Fruit fly (Drosophila melanogaster) whole organism, embryonic: Measurements from ENCODE around the gene CG9586.

Source experiments
- Awh ChIP-seq: fragments of 200-800 bp; sonication (Bioruptor generic); IDR thresholded peaks from 2 replicates; pipeline ENCODE4, ENCODE4 v1.3.6; 2022; ENCODE audit warnings: missing biosample characterization, missing genetic modification characterization
- BtbVII ChIP-seq: fragments of 200-800 bp; sonication (Bioruptor generic); optimal IDR thresholded peaks from 3 replicates; lab custom pipeline; 2017; ENCODE audit warnings: missing biosample characterization, mild to moderate bottlenecking, missing genetic modification characterization
- CG10543 ChIP-seq: fragments of 200-800 bp; sonication (Bioruptor generic); optimal IDR thresholded peaks from 3 replicates; lab custom pipeline; 2017; ENCODE audit warnings: missing biosample characterization, mild to moderate bottlenecking, missing genetic modification characterization, moderate library complexity
- CG11085 ChIP-seq: fragments of 200-800 bp; sonication (Bioruptor generic); IDR thresholded peaks from 2 replicates; pipeline ENCODE4 v1.3.6; 2022; ENCODE audit warnings: missing biosample characterization, missing genetic modification characterization
- CG11696 ChIP-seq: fragments of 200-800 bp; sonication (Bioruptor generic); IDR thresholded peaks from 2 replicates; pipeline ENCODE4 v1.3.6; 2022; ENCODE audit warnings: missing biosample characterization, missing genetic modification characterization
- CG12299 ChIP-seq: fragments of 200-800 bp; sonication (Bioruptor generic); optimal IDR thresholded peaks from 2 replicates; lab custom pipeline; 2018; ENCODE audit warnings: missing biosample characterization, mild to moderate bottlenecking, missing genetic modification characterization
- CG13123 ChIP-seq: fragments of 200-800 bp; sonication (Bioruptor generic); optimal IDR thresholded peaks from 2 replicates; lab custom pipeline; 2016; ENCODE audit warnings: missing biosample characterization, missing genetic modification characterization
- CG13287 ChIP-seq: fragments of 200-800 bp; sonication (Bioruptor generic); IDR thresholded peaks from 2 replicates; pipeline ENCODE4 v1.3.6; 2022; ENCODE audit warnings: missing biosample characterization, missing genetic modification characterization; ENCODE audit not compliant: partially characterized antibody
- CG15514 ChIP-seq: fragments of 200-800 bp; sonication (Bioruptor generic); optimal IDR thresholded peaks from 3 replicates; lab custom pipeline; 2017; ENCODE audit warnings: missing biosample characterization, missing genetic modification characterization, mild to moderate bottlenecking, moderate library complexity, missing genetic modification reagents
- CG1602 ChIP-seq: fragments of 200-800 bp; sonication (Bioruptor generic); optimal IDR thresholded peaks from 3 replicates; lab custom pipeline; 2016; ENCODE audit warnings: missing biosample characterization, missing genetic modification characterization
- CG16779 ChIP-seq: fragments of 200-800 bp; sonication (Bioruptor generic); IDR thresholded peaks from 2 replicates; pipeline ENCODE4 v1.3.6; 2022; ENCODE audit warnings: missing biosample characterization, missing genetic modification characterization
- CG16813 ChIP-seq: fragments of 200-800 bp; sonication (Bioruptor generic); IDR thresholded peaks from 3 replicates; pipeline ENCODE4 v1.3.6; 2022; ENCODE audit warnings: missing biosample characterization, missing genetic modification characterization; ENCODE audit not compliant: partially characterized antibody
- CG17328 ChIP-seq: fragments of 200-800 bp; sonication (Bioruptor generic); IDR thresholded peaks from 2 replicates; pipeline ENCODE4 v1.3.6; 2022; ENCODE audit warnings: missing biosample characterization, missing genetic modification characterization
- CG1792 ChIP-seq: fragments of 200-800 bp; sonication (Bioruptor generic); optimal IDR thresholded peaks from 2 replicates; lab custom pipeline; 2016; ENCODE audit warnings: missing biosample characterization, missing genetic modification characterization
- CG18011 ChIP-seq: fragments of 200-800 bp; sonication (Bioruptor generic); optimal IDR thresholded peaks from 2 replicates; lab custom pipeline; 2017; ENCODE audit warnings: missing biosample characterization, missing genetic modification characterization, mild to moderate bottlenecking, moderate library complexity, missing genotype
- CG18476 ChIP-seq: fragments of 200-800 bp; sonication (Bioruptor generic); optimal IDR thresholded peaks from 2 replicates; lab custom pipeline; 2016; ENCODE audit warnings: missing biosample characterization, mild to moderate bottlenecking, missing genetic modification characterization
- CG34376 ChIP-seq: fragments of 200-800 bp; sonication (Bioruptor generic); optimal IDR thresholded peaks from 2 replicates; lab custom pipeline; 2018; ENCODE audit warnings: missing biosample characterization, mild to moderate bottlenecking, missing genetic modification characterization
- CG8281 ChIP-seq: fragments of 200-800 bp; sonication (Bioruptor generic); optimal IDR thresholded peaks from 2 replicates; lab custom pipeline; 2018; ENCODE audit warnings: missing biosample characterization, mild to moderate bottlenecking, missing genetic modification characterization, moderate library complexity
- CkIIα-i1 ChIP-seq: fragments of 200-800 bp; sonication (Bioruptor generic); IDR thresholded peaks from 2 replicates; pipeline ENCODE4 v1.3.6; 2022; ENCODE audit warnings: missing biosample characterization, missing genetic modification characterization
- Gug ChIP-seq: fragments of 200-800 bp; sonication (Bioruptor generic); IDR thresholded peaks from 4 replicates; pipeline ENCODE4 v1.3.6; 2022; ENCODE audit warnings: missing biosample characterization, missing genetic modification characterization
- Hand ChIP-seq: fragments of 200-800 bp; sonication (Bioruptor generic); optimal IDR thresholded peaks from 2 replicates; lab custom pipeline; 2017; ENCODE audit warnings: mild to moderate bottlenecking, missing biosample characterization, missing genetic modification reagents, missing genetic modification characterization
- NfI ChIP-seq: fragments of 200-800 bp; sonication (Bioruptor generic); optimal IDR thresholded peaks from 3 replicates; lab custom pipeline; 2018; ENCODE audit warnings: missing biosample characterization, mild to moderate bottlenecking, missing genetic modification characterization, moderate library complexity
- Ptx1 ChIP-seq: fragments of 200-800 bp; sonication (Bioruptor generic); IDR thresholded peaks from 2 replicates; pipeline ENCODE4 v1.3.6; 2022; ENCODE audit warnings: missing biosample characterization, missing genetic modification characterization
- Ravus ChIP-seq: fragments of 200-800 bp; sonication (Bioruptor generic); IDR thresholded peaks from 2 replicates; pipeline ENCODE4 v1.3.6; 2022; ENCODE audit warnings: missing biosample characterization, missing genetic modification characterization
- Sin3A ChIP-seq: fragments of >200 bp; optimal IDR thresholded peaks from 2 replicates; lab custom pipeline; 2018
- Stat92E ChIP-seq, 3 experiments: fragments of >200 bp in 2 of 3; fragments of 200-800 bp in 1 of 3; sonication (Bioruptor generic) in 1 of 3; optimal IDR thresholded peaks; 2 replicates each; lab custom pipeline; 2017 to 2019; ENCODE audit warnings: missing biosample characterization in 3 of 3, missing genetic modification characterization in 3 of 3, mild to moderate bottlenecking in 1 of 3, moderate library complexity in 1 of 3
- Trl ChIP-seq, 3 experiments: fragments of >200 bp in 2 of 3; fragments of 200-800 bp in 1 of 3; sonication (Bioruptor generic) in 1 of 3; optimal IDR thresholded peaks; 2 replicates in 1 of 3; 3 replicates in 2 of 3; lab custom pipeline; 2016 to 2017; ENCODE audit warnings: missing biosample characterization in 1 of 3, missing genetic modification characterization in 1 of 3
- Xbp1 ChIP-seq: fragments of 200-800 bp; sonication (Bioruptor generic); optimal IDR thresholded peaks from 3 replicates; lab custom pipeline; 2016; ENCODE audit warnings: missing biosample characterization, mild to moderate bottlenecking, missing genetic modification characterization
- al ChIP-seq: fragments of 200-800 bp; sonication (Bioruptor generic); IDR thresholded peaks from 2 replicates; pipeline ENCODE4 v1.3.6; 2022; ENCODE audit warnings: missing biosample characterization, missing genetic modification characterization
- ato ChIP-seq: fragments of 200-800 bp; sonication (Bioruptor generic); IDR thresholded peaks from 2 replicates; pipeline ENCODE4 v1.3.6; 2022; ENCODE audit warnings: missing biosample characterization, missing genetic modification characterization; ENCODE audit not compliant: partially characterized antibody
- crp ChIP-seq, 2 experiments: fragments of 200-800 bp; sonication (Bioruptor generic); optimal IDR thresholded peaks; 2 replicates in 1 of 2; 3 replicates in 1 of 2; lab custom pipeline; 2017; ENCODE audit warnings: missing biosample characterization in 2 of 2, missing genetic modification characterization in 2 of 2, mild to moderate bottlenecking in 1 of 2, moderate library complexity in 1 of 2
- emc ChIP-seq: fragments of 200-800 bp; sonication (Bioruptor generic); optimal IDR thresholded peaks from 2 replicates; lab custom pipeline; 2016; ENCODE audit warnings: missing biosample characterization, missing genetic modification characterization
- gce ChIP-seq: fragments of 200-800 bp; sonication (Bioruptor generic); IDR thresholded peaks from 3 replicates; pipeline ENCODE4 v1.3.6; 2022; ENCODE audit warnings: missing biosample characterization, missing genetic modification characterization
- gcm2 ChIP-seq: fragments of 200-800 bp; sonication (Bioruptor generic); optimal IDR thresholded peaks from 2 replicates; lab custom pipeline; 2016; ENCODE audit warnings: missing biosample characterization, missing genetic modification characterization
- grau ChIP-seq: fragments of 200-800 bp; optimal IDR thresholded peaks from 3 replicates; lab custom pipeline; 2019; ENCODE audit warnings: missing biosample characterization, mild to moderate bottlenecking, missing genetic modification characterization, moderate library complexity
- grn ChIP-seq: fragments of 200-800 bp; sonication (Bioruptor generic); optimal IDR thresholded peaks from 3 replicates; lab custom pipeline; 2017; ENCODE audit warnings: missing biosample characterization, missing genetic modification characterization
- hth ChIP-seq: fragments of >200 bp; optimal IDR thresholded peaks from 2 replicates; lab custom pipeline; 2017; ENCODE audit warnings: inconsistent platforms
- lmd ChIP-seq: fragments of 200-800 bp; sonication (Bioruptor generic); IDR thresholded peaks from 2 replicates; pipeline ENCODE4 v1.3.6; 2022; ENCODE audit warnings: missing biosample characterization, missing genetic modification characterization
- nerfin-2 ChIP-seq: fragments of 200-800 bp; sonication (Bioruptor generic); IDR thresholded peaks from 2 replicates; pipeline ENCODE4 v1.3.6; 2022; ENCODE audit warnings: missing biosample characterization, missing genetic modification characterization; ENCODE audit not compliant: partially characterized antibody
- otp ChIP-seq: fragments of 200-800 bp; sonication (Bioruptor generic); IDR thresholded peaks from 3 replicates; pipeline ENCODE4, ENCODE4 v1.3.6; 2022; ENCODE audit warnings: missing biosample characterization, missing genetic modification characterization
- prd ChIP-seq, 3 experiments: fragments of >200 bp in 2 of 3; fragments of 200-800 bp in 1 of 3; sonication (Bioruptor generic) in 1 of 3; optimal IDR thresholded peaks in 2 of 3; IDR thresholded peaks in 1 of 3; 2 replicates in 2 of 3; 3 replicates in 1 of 3; pipeline versions ENCODE4 v1.3.6 to Lab custom; 2017 to 2022; ENCODE audit warnings: missing biosample characterization in 1 of 3, missing genetic modification characterization in 1 of 3
- pros ChIP-seq: fragments of 200-800 bp; sonication (Bioruptor generic); optimal IDR thresholded peaks from 3 replicates; lab custom pipeline; 2019; ENCODE audit warnings: missing biosample characterization, mild to moderate bottlenecking, missing genetic modification characterization, moderate library complexity
- repo ChIP-seq: fragments of 200-800 bp; sonication (Bioruptor generic); optimal IDR thresholded peaks from 2 replicates; lab custom pipeline; 2016; ENCODE audit warnings: missing biosample characterization, missing genetic modification characterization
- sqz ChIP-seq: fragments of 200-800 bp; sonication (Bioruptor generic); optimal IDR thresholded peaks from 3 replicates; lab custom pipeline; 2018; ENCODE audit warnings: missing biosample characterization, mild to moderate bottlenecking, missing genetic modification characterization
- trem ChIP-seq: fragments of 200-800 bp; optimal IDR thresholded peaks from 3 replicates; lab custom pipeline; 2019; ENCODE audit warnings: missing biosample characterization, mild to moderate bottlenecking, missing genetic modification characterization, moderate library complexity
- unc-4 ChIP-seq: fragments of 200-800 bp; sonication (Bioruptor generic); IDR thresholded peaks from 2 replicates; pipeline ENCODE4 v1.3.6; 2022; ENCODE audit warnings: missing biosample characterization, missing genetic modification characterization; ENCODE audit not compliant: partially characterized antibody
- wdn ChIP-seq: fragments of 200-800 bp; sonication (Bioruptor generic); IDR thresholded peaks from 2 replicates; pipeline ENCODE4 v1.3.6; 2022; ENCODE audit warnings: missing biosample characterization, missing genetic modification characterization
- wek ChIP-seq: fragments of 200-800 bp; sonication (Bioruptor generic); optimal IDR thresholded peaks from 3 replicates; lab custom pipeline; 2018; ENCODE audit warnings: missing biosample characterization, mild to moderate bottlenecking, missing genetic modification characterization, moderate library complexity

Gene CG9586

DNA sequence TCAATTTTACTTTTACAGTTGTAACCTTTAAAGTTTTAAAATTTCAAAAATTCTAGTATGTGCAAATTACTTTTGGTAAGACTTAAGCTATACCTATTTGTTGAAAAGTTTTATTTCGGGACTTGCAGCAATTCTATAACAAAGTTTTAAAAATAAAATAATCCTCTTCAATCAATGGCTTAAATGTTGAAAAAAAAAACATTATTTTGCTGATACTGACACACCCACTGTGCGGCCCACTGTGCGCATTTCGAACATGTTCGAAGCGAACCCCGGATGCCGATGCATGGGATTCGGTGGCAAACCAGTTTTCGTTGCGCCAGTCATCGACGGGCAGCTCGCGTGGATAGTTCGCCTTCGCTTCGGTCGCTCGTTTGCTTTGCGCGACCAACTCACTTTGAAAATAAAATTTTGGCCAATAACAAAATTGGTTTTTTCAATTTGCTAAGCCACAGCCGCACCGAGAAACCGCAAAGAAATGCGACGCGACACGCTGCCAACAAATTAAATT, 40.8 kb downstream of the CG9586 start, which contains the start of gene CG32982 (continued):
- TF ChIP-seq gce (GFP tag; lab: Robert Waterston, UW) (peak; percentile 61), CG11696 (peak; percentile 55; the same call in 1 of the 2 replicates), Awh (GFP tag; lab: Robert Waterston, UW) (peak; percentile 79), sqz (GFP tag; lab: Kevin White, UChicago) (peak; percentile 68), al (GFP tag; lab: Robert Waterston, UW) (peak; percentile 93), hth (lab: Kevin White, UChicago) (no peak), gcm2 (no peak), CG1792 (peak; percentile 76), BtbVII (GFP tag; lab: Kevin White, UChicago) (peak; percentile 91), CG18476 (peak; percentile 90), Ptx1 (GFP tag; lab: Robert Waterston, UW) (peak; percentile 92), Hand (peak; percentile 77), unc-4 (GFP tag; lab: Robert Waterston, UW) (no peak), wek (GFP tag; lab: Kevin White, UChicago) (peak; percentile 43), crp (GFP tag; optimal IDR thresholded peaks at IDR 0.05; lab: Kevin White, UChicago) (peak in 1 of 2 experiments; percentile 61), Xbp1 (GFP tag; lab: Kevin White, UChicago) (peak; percentile 80), lmd (GFP tag; lab: Robert Waterston, UW) (peak; percentile 94), CG12299 (peak; percentile 14), emc (GFP tag; lab: Kevin White, UChicago) (peak; percentile 78), prd (optimal IDR thresholded peaks at IDR 0.05; lab: Kevin White, UChicago) (no peak), prd (GFP tag; IDR thresholded peaks at IDR 0.05; lab: Robert Waterston, UW) (peak; percentile 94), CG10543 (GFP tag; lab: Kevin White, UChicago) (peak; percentile 93), repo (peak; percentile 90), Gug (GFP tag; lab: Robert Waterston, UW) (peak; percentile 80), CG16813 (GFP tag; lab: Robert Waterston, UW) (peak; percentile 36; the same call in 1 of the 3 replicates), CG34376 (peak; percentile 94), trem (tag; lab: Kevin White, UChicago) (peak; percentile 69), wdn (peak; percentile 82), nerfin-2 (GFP tag; lab: Robert Waterston, UW) (peak; percentile 32; the same call in 1 of the 2 replicates), Ravus (peak; percentile 41; the same call in 1 of the 2 replicates), CG11085 (peak; percentile 86), Sin3A (lab: Kevin White, UChicago) (no peak), pros (GFP tag; lab: Kevin White, UChicago) (no peak), CG1602 (peak; percentile 92), CG13287 (GFP tag; lab: Robert Waterston, UW) (peak; percentile 53; the same call in 1 of the 2 replicates), ato (GFP tag; lab: Robert Waterston, UW) (no peak), CG16779 (peak; percentile 61; the same call in 1 of the 2 replicates), Stat92E (GFP tag; optimal IDR thresholded peaks at IDR 0.05; lab: Kevin White, UChicago) (no peak), grau (tag; lab: Kevin White, UChicago) (peak; percentile 93), CG17328 (GFP tag; lab: Robert Waterston, UW) (peak; percentile 56), NfI (peak; percentile 55), CG18011 (peak; percentile 74), CkIIα-i1 (GFP tag; lab: Robert Waterston, UW) (no peak), CG15514 (peak; percentile 72), CG8281 (peak; percentile 77), grn (GFP tag; lab: Kevin White, UChicago) (peak; percentile 64), Trl (optimal IDR thresholded peaks at IDR 0.05; lab: Kevin White, UChicago) (no peak), Trl (GFP tag; optimal IDR thresholded peaks at IDR 0.05; lab: Kevin White, UChicago) (peak; percentile 90), CG13123 (GFP tag; lab: Kevin White, UChicago) (peak; percentile 65), otp (peak; percentile 80; the same call in 2 of the 3 replicates)
